Worm (Caenorhabditis elegans): ENCODE results near the gene ZC190.5.

The ZC190.5 gene

DNA sequence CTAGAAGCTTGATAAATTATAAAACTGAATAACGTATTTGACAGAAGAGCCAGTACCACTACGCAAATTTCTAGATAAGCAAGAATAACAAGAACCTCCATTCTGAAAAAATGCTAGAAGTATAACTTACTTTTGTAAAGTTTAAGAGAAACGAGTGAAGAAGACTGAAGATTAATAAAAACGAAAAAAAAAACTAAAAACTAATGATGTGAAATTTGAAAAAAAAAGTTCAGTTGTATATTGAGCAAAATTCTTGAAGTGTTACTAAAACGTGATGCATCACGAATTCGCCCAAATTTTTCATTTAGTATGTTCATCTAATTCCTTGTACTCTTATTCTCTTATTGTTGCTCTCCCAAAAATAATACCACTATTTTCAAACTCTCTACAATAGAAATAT is 3.8 kb upstream of the ZC190.5 start, which contains the start of gene ZC190.6:
Gene ZC190.6 (minus strand): TSS at position 101 of the 400 bp plus-strand sequence.
- TF ChIP-seq fax-1 (tag; optimal IDR thresholded peaks at IDR 0.05): no peak
- TF ChIP-seq ceh-30 (tag; optimal IDR thresholded peaks at IDR 0.05): no peak
- TF ChIP-seq Y22D7AL.16 (tag; optimal IDR thresholded peaks at IDR 0.05): no peak
- TF ChIP-seq ceh-9 (tag; optimal IDR thresholded peaks at IDR 0.05): no peak
- no peak for TF ChIP-seq lim-6 (tag; optimal IDR thresholded peaks at IDR 0.05)
- TF ChIP-seq ceh-2 (tag; optimal IDR thresholded peaks at IDR 0.05): no peak
- no peak for TF ChIP-seq T23F11.4 (GFP tag; optimal IDR thresholded peaks at IDR 0.05)
- no peak for TF ChIP-seq ztf-16 (tag; optimal IDR thresholded peaks at IDR 0.05)
- TF ChIP-seq pha-4 (tag; optimal IDR thresholded peaks at IDR 0.05): no peak
- no peak for TF ChIP-seq hlh-30 (tag; optimal IDR thresholded peaks at IDR 0.05; ENCODE audit: insufficient read depth)
- TF ChIP-seq pag-3 (tag; optimal IDR thresholded peaks at IDR 0.05; ENCODE audit: borderline replicate concordance): no peak
- no peak for TF ChIP-seq mec-3 (tag; optimal IDR thresholded peaks at IDR 0.05; ENCODE audit: borderline replicate concordance)
- no peak for TF ChIP-seq ceh-18 (tag; optimal IDR thresholded peaks at IDR 0.05)
- TF ChIP-seq sdc-2 (tag; optimal IDR thresholded peaks at IDR 0.05): no peak

DNA sequence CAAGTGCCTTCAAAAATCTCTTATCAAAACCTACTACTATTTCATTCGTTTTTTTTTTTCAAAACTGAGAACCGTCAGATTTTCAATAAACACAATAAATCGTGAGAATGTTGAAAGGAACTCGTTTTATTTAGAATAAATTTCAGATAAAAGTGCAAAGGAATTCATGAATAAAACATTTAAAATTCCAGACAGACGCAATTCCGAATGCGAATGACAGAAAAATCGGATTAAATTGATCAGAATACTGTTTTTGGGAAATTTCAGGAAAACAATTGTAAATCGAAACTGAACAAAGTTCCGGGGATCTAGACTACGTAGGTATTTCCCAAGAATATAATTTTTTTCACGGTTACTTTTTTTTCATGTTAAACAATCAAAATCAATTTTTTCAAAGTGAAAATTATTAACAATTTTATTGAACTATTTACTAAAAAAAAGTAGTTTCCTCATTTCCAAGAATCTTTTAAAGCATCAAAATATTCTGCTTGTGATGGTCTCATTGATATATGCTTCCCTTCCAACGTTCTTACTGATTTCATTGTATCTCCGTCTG is 1.8 kb downstream of the ZC190.5 start:
- TF ChIP-seq K02D7.2 (tag; optimal IDR thresholded peaks at IDR 0.05): no peak
- no peak for TF ChIP-seq zip-5 (tag; optimal IDR thresholded peaks at IDR 0.05)
- TF ChIP-seq nhr-11 (tag; optimal IDR thresholded peaks at IDR 0.05): no peak
- TF ChIP-seq dve-1 (tag; optimal IDR thresholded peaks at IDR 0.05): no peak
- TF ChIP-seq che-1 (tag; optimal IDR thresholded peaks at IDR 0.05): no peak
- TF ChIP-seq ceh-30 (tag; optimal IDR thresholded peaks at IDR 0.05): no peak
- TF ChIP-seq ztf-16 (tag; optimal IDR thresholded peaks at IDR 0.05): no peak
- no peak for TF ChIP-seq ceh-6 (GFP tag; optimal IDR thresholded peaks at IDR 0.05)
- no peak for TF ChIP-seq sdc-2 (tag; optimal IDR thresholded peaks at IDR 0.05)

DNA sequence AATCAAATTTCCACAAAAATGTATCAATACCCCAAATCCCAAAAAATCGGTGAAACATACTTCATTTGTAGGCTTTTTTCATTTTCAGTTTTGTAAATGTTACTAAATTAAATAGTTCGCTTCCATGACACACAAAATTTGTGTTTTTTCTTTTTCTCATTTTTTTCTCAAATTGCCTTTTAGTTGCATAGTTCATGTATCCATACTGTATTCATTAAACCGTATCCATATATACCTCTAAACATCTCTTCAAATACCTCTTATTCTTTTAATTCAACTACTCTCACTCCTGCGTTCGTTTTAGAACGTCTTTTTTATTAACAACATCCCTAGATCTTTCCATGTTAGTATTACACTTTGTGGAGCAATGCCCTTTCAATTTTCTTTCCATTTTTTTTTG is 2.6 kb downstream of the ZC190.5 start:
- TF ChIP-seq fax-1 (tag; optimal IDR thresholded peaks at IDR 0.05): no peak
- no peak for TF ChIP-seq ceh-48 (tag; optimal IDR thresholded peaks at IDR 0.05)
- TF ChIP-seq npax-4 (tag; optimal IDR thresholded peaks at IDR 0.05): no peak
- TF ChIP-seq ceh-31 (tag; optimal IDR thresholded peaks at IDR 0.05): no peak
- no peak for TF ChIP-seq pax-1 (tag; optimal IDR thresholded peaks at IDR 0.05)
- TF ChIP-seq ceh-24 (tag; optimal IDR thresholded peaks at IDR 0.05): no peak
- TF ChIP-seq dmd-4 (tag; optimal IDR thresholded peaks at IDR 0.05; ENCODE audit: borderline replicate concordance): no peak
- no peak for TF ChIP-seq zip-5 (tag; optimal IDR thresholded peaks at IDR 0.05)

DNA sequence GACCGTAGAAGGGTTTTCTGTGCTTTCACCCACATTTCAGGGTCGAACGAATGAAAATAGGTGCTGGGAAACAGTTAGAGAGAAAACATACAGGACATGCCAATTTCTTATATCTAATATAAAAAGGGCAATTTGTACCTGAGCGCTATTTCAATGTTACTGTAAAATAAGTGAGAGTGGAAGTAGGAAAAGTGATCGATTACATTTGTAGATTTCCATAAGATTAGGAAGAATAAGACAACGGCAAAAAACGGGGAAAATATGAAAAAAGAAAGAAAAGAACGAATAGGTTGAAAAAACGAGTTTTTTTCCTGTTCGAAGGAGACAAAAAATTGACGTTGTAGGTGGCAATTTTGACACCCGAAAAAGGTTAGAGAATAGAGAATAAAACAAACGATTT is 5.2 kb downstream of the ZC190.5 start:
- TF ChIP-seq pax-1 (tag; optimal IDR thresholded peaks at IDR 0.05) (no peak), pag-3 (tag; optimal IDR thresholded peaks at IDR 0.05; ENCODE audit: borderline replicate concordance) (no peak), pat-9 (tag; optimal IDR thresholded peaks at IDR 0.05) (no peak), dve-1 (tag; optimal IDR thresholded peaks at IDR 0.05) (no peak), unc-3 (GFP tag; conservative IDR thresholded peaks at IDR 0.05) (no peak), unc-3 (tag; optimal IDR thresholded peaks at IDR 0.05) (no peak), unc-42 (tag; optimal IDR thresholded peaks at IDR 0.05) (no peak)

DNA sequence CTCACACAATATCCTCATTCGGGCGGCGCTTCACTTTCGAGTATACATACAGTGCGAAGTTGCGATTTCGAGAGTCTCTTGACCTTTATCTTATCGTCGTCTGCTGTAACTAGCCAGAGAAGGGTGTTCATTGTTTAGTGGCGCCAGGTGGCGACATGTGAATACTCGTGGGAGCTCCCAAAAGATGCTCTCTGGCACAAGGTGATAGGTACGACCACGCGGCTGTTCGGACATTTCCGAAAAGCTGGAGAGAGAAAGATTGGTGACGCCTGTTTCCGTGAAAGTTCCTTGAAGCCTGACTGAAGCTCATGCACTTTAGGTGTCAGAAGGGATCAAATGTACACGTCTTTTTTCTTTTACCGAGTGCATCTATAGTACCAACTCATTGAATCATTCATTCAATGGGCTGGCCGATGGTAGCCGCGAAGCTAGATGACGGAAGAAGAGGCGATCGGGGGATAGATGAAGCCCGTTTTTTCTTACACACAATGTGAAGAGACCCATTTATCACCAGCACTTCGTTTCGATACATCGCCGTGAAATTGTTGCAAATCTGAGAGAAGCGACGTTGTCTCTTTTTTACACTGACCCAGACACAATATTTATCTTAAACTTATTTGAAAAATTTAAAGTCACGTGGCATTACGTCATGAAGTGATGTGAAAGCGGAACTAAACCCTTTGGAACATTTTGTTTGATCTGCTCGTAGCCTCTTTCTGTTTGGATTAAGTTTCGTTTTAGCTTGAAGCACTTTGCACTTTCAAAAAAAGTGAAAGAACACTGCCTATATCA is 6.0 kb downstream of the ZC190.5 start:
- TF ChIP-seq ceh-18 (tag; optimal IDR thresholded peaks at IDR 0.05) (peak; percentile 40), pax-1 (tag; optimal IDR thresholded peaks at IDR 0.05) (no peak), ceh-22 (tag; optimal IDR thresholded peaks at IDR 0.05) (no peak)

DNA sequence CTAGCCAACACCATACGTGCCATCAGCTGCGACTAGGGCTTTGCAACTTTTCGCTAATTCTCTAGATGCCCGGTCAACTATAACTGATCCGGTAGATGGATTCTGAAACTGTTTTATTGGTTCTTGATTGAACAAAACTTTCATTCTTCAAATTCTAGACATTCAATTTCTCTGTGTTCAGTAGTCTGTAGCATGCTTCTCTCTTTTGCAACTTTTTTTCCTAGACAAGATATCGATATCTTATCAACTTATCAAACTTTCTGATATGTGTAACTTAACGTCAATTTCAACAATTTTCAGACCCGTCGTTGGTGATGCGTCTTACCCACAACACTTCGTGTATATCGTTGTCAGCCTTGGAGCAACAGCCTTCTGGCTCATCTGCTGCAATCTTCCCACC is 7.6 kb downstream of the ZC190.5 start, which contains the start of gene ZC190.4:
Gene ZC190.4 (plus strand): TSS at position 301 of the 400 bp plus-strand sequence.
- TF ChIP-seq Y22D7AL.16 (tag; optimal IDR thresholded peaks at IDR 0.05) (no peak), pag-3 (tag; optimal IDR thresholded peaks at IDR 0.05; ENCODE audit: borderline replicate concordance) (no peak), pat-9 (tag; optimal IDR thresholded peaks at IDR 0.05) (no peak), ceh-31 (tag; optimal IDR thresholded peaks at IDR 0.05) (no peak), pha-2 (tag; optimal IDR thresholded peaks at IDR 0.05) (no peak), C38D4.7 (GFP tag; optimal IDR thresholded peaks at IDR 0.05) (no peak), sox-4 (tag; optimal IDR thresholded peaks at IDR 0.05) (no peak), elt-4 (tag; optimal IDR thresholded peaks at IDR 0.05) (no peak)
